Worm (Caenorhabditis elegans) whole organism, L3 larva: Measurements from ENCODE around the gene aagr-4.
A peak's percentile ranks its signal among the peaks of the same experiment; 100 is the strongest.

Experiments
- R02D3.7 ChIP-seq: fragments of 150-350 bp; optimal IDR thresholded peaks from 2 replicates; lab custom pipeline; 2014; ENCODE audit warnings: missing biosample characterization, missing genetic modification characterization
- aly-2 ChIP-seq: fragments of 150-350 bp; optimal IDR thresholded peaks from 2 replicates; lab custom pipeline; 2014; ENCODE audit warnings: missing biosample characterization, missing genetic modification characterization
- ama-1 ChIP-seq: fragments of 150-350 bp; optimal IDR thresholded peaks from 2 replicates; lab custom pipeline; 2018
- ceh-16 ChIP-seq: sonication (generic microtip); optimal IDR thresholded peaks from 2 replicates; lab custom pipeline; 2017; ENCODE audit warnings: missing biosample characterization, missing genetic modification characterization
- ceh-28 ChIP-seq: fragments of 150-350 bp; optimal IDR thresholded peaks from 2 replicates; lab custom pipeline; 2014; ENCODE audit warnings: missing biosample characterization, missing genetic modification reagents, missing genetic modification characterization
- ceh-9 ChIP-seq: sonication (generic microtip); optimal IDR thresholded peaks from 2 replicates; lab custom pipeline; 2018; ENCODE audit warnings: missing biosample characterization, missing genetic modification characterization
- daf-12 ChIP-seq: fragments of 150-350 bp; optimal IDR thresholded peaks from 2 replicates; lab custom pipeline; 2014; ENCODE audit warnings: missing biosample characterization, missing genetic modification reagents, missing genetic modification characterization
- egl-27 ChIP-seq: sonication (generic microtip); optimal IDR thresholded peaks from 4 replicates; lab custom pipeline; 2017; ENCODE audit warnings: missing biosample characterization, missing genetic modification reagents, missing genetic modification characterization
- egl-5 ChIP-seq: fragments of 150-350 bp; optimal IDR thresholded peaks from 2 replicates; lab custom pipeline; 2017; ENCODE audit warnings: missing biosample characterization, missing genetic modification reagents, missing genetic modification characterization, inconsistent platforms
- elt-1 ChIP-seq: fragments of 150-350 bp; optimal IDR thresholded peaks from 2 replicates; lab custom pipeline; 2014; ENCODE audit warnings: missing biosample characterization, missing genetic modification characterization
- elt-2 ChIP-seq: sonication (generic microtip); optimal IDR thresholded peaks from 2 replicates; lab custom pipeline; 2016; ENCODE audit warnings: missing genetic modification reagents, mild to moderate bottlenecking, missing genetic modification characterization, missing compliant biosample characterization
- elt-3 ChIP-seq, 3 experiments: fragments of 150-350 bp in 1 of 3; sonication (generic microtip) in 2 of 3; optimal IDR thresholded peaks; 2 replicates in 2 of 3; 4 replicates in 1 of 3; lab custom pipeline; 2014 to 2017; ENCODE audit warnings: missing biosample characterization in 3 of 3, missing genetic modification characterization in 3 of 3
- eor-1 ChIP-seq, 2 experiments: fragments of 150-350 bp; optimal IDR thresholded peaks; 2 replicates each; lab custom pipeline; 2014 to 2018; ENCODE audit warnings: missing biosample characterization in 2 of 2, missing genetic modification characterization in 2 of 2
- fkh-10 ChIP-seq: sonication (generic microtip); optimal IDR thresholded peaks from 2 replicates; lab custom pipeline; 2017; ENCODE audit warnings: missing biosample characterization, missing genetic modification reagents, missing genetic modification characterization
- fkh-2 ChIP-seq: fragments of 150-350 bp; optimal IDR thresholded peaks from 2 replicates; lab custom pipeline; 2014; ENCODE audit warnings: missing biosample characterization, missing genetic modification reagents, missing genetic modification characterization
- fos-1 ChIP-seq: fragments of 150-350 bp; optimal IDR thresholded peaks from 2 replicates; lab custom pipeline; 2014; ENCODE audit warnings: missing biosample characterization, missing genetic modification characterization
- jun-1 ChIP-seq: fragments of 150-350 bp; optimal IDR thresholded peaks from 2 replicates; lab custom pipeline; 2014; ENCODE audit warnings: missing biosample characterization, missing genetic modification reagents, missing genetic modification characterization
- lin-15B ChIP-seq: fragments of 150-350 bp; optimal IDR thresholded peaks from 2 replicates; lab custom pipeline; 2014; ENCODE audit warnings: missing biosample characterization, missing genetic modification characterization
- lin-39 ChIP-seq: fragments of 150-350 bp; optimal IDR thresholded peaks from 2 replicates; lab custom pipeline; 2018; ENCODE audit warnings: missing biosample characterization, missing genetic modification reagents, missing genetic modification characterization
- lsy-12 ChIP-seq: sonication (generic microtip); optimal IDR thresholded peaks from 2 replicates; lab custom pipeline; 2016; ENCODE audit warnings: mild to moderate bottlenecking, missing genetic modification characterization, missing compliant biosample characterization
- mdl-1 ChIP-seq: fragments of 150-350 bp; optimal IDR thresholded peaks from 2 replicates; lab custom pipeline; 2014; ENCODE audit warnings: missing biosample characterization, missing genetic modification characterization
- mml-1 ChIP-seq: fragments of 150-350 bp; sonication (generic microtip); optimal IDR thresholded peaks from 3 replicates; lab custom pipeline; 2014; ENCODE audit warnings: missing biosample characterization, missing genetic modification characterization
- nfya-1 ChIP-seq: sonication (generic microtip); optimal IDR thresholded peaks from 2 replicates; lab custom pipeline; 2017; ENCODE audit warnings: missing genetic modification characterization, mild to moderate bottlenecking, missing compliant biosample characterization, antibody characterized with exemption, moderate library complexity; ENCODE audit not compliant: insufficient read depth
- nhr-11 ChIP-seq: fragments of 150-350 bp; optimal IDR thresholded peaks from 2 replicates; lab custom pipeline; 2014; ENCODE audit warnings: missing biosample characterization, missing genetic modification characterization
- nhr-12 ChIP-seq: fragments of 150-350 bp; optimal IDR thresholded peaks from 2 replicates; lab custom pipeline; 2014; ENCODE audit warnings: missing biosample characterization, missing genetic modification characterization
- nhr-23 ChIP-seq: fragments of 150-350 bp; optimal IDR thresholded peaks from 2 replicates; lab custom pipeline; 2014; ENCODE audit warnings: missing biosample characterization, missing genetic modification reagents, missing genetic modification characterization
- nhr-237 ChIP-seq: fragments of 150-350 bp; optimal IDR thresholded peaks from 2 replicates; lab custom pipeline; 2014; ENCODE audit warnings: missing biosample characterization, missing genetic modification characterization
- nhr-25 ChIP-seq: sonication (generic microtip); optimal IDR thresholded peaks from 2 replicates; lab custom pipeline; 2017; ENCODE audit warnings: missing biosample characterization, missing genetic modification characterization
- nhr-28 ChIP-seq: fragments of 150-350 bp; optimal IDR thresholded peaks from 2 replicates; lab custom pipeline; 2014; ENCODE audit warnings: missing biosample characterization, missing genetic modification characterization
- nhr-43 ChIP-seq: sonication (generic microtip); optimal IDR thresholded peaks from 2 replicates; lab custom pipeline; 2016; ENCODE audit warnings: mild to moderate bottlenecking, missing genetic modification characterization, missing compliant biosample characterization; ENCODE audit not compliant: poor library complexity, severe bottlenecking
- nhr-67 ChIP-seq: fragments of 150-350 bp; optimal IDR thresholded peaks from 2 replicates; lab custom pipeline; 2014; ENCODE audit warnings: missing biosample characterization, missing genetic modification characterization
- nhr-76 ChIP-seq: fragments of 150-350 bp; sonication (generic microtip); optimal IDR thresholded peaks from 5 replicates; lab custom pipeline; 2014; ENCODE audit warnings: missing biosample characterization, missing genetic modification characterization
- nhr-77 ChIP-seq: fragments of 150-350 bp; optimal IDR thresholded peaks from 2 replicates; lab custom pipeline; 2014; ENCODE audit warnings: missing biosample characterization, missing genetic modification characterization
- pha-4 ChIP-seq: fragments of 150-350 bp; optimal IDR thresholded peaks from 2 replicates; lab custom pipeline; 2014; ENCODE audit warnings: missing biosample characterization, missing genetic modification reagents, missing genetic modification characterization
- pqm-1 ChIP-seq: fragments of 150-350 bp; optimal IDR thresholded peaks from 2 replicates; lab custom pipeline; 2017; ENCODE audit warnings: missing biosample characterization, missing genetic modification characterization, inconsistent platforms
- sea-2 ChIP-seq: fragments of 150-350 bp; sonication (generic microtip); optimal IDR thresholded peaks from 4 replicates; lab custom pipeline; 2014; ENCODE audit warnings: missing biosample characterization, missing genetic modification reagents, missing genetic modification characterization
- skn-1 ChIP-seq: fragments of 150-350 bp; optimal IDR thresholded peaks from 2 replicates; lab custom pipeline; 2014; ENCODE audit warnings: missing biosample characterization, missing genetic modification characterization
- snpc-4 ChIP-seq: fragments of 150-350 bp; optimal IDR thresholded peaks from 2 replicates; lab custom pipeline; 2014; ENCODE audit warnings: missing biosample characterization, missing genetic modification characterization
- tbx-2 ChIP-seq: sonication (generic microtip); optimal IDR thresholded peaks from 2 replicates; lab custom pipeline; 2016; ENCODE audit warnings: mild to moderate bottlenecking, missing genetic modification characterization, missing compliant biosample characterization
- unc-39 ChIP-seq: sonication (generic microtip); optimal IDR thresholded peaks from 4 replicates; lab custom pipeline; 2017; ENCODE audit warnings: missing biosample characterization, missing genetic modification characterization
- unc-62 ChIP-seq: fragments of 150-350 bp; sonication (generic microtip); optimal IDR thresholded peaks from 4 replicates; lab custom pipeline; 2014; ENCODE audit warnings: missing biosample characterization, missing genetic modification reagents, missing genetic modification characterization
- zag-1 ChIP-seq: fragments of 150-350 bp; optimal IDR thresholded peaks from 2 replicates; lab custom pipeline; 2014; ENCODE audit warnings: missing biosample characterization, missing genetic modification characterization
- ztf-11 ChIP-seq: fragments of 150-350 bp; optimal IDR thresholded peaks from 2 replicates; lab custom pipeline; 2014; ENCODE audit warnings: missing biosample characterization, missing genetic modification characterization
- ztf-4 ChIP-seq: fragments of 150-350 bp; optimal IDR thresholded peaks from 2 replicates; lab custom pipeline; 2014; ENCODE audit warnings: missing biosample characterization, missing genetic modification characterization

aagr-4 gene

DNA sequence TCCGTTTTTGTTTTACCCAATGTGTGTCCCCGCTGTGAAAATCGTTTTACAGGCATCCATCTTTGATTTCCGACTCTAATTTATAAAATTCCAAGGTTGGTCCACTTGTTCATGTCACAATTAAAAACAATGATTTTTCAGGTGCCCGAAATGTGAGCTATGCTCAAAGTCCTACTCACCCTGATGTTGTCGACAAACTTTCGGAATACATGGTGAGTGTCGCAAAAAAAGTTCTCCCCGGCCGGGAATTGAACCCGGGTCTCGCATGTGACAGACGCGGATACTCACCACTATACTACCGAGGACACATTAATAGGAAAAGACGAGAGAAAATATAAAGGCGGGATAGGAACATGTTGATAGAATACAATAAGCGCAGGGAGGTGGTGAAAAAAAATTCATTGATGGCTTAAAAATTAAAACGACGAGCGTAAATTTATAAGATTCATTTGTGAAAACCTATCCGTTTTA lies 29.2 kb downstream of the aagr-4 start, which contains the start of gene egl-17 (continued):
- no peak for TF ChIP-seq R02D3.7 (tag; lab: Kevin White, UChicago)
- TF ChIP-seq, all 47 proteins: peak for 19

DNA sequence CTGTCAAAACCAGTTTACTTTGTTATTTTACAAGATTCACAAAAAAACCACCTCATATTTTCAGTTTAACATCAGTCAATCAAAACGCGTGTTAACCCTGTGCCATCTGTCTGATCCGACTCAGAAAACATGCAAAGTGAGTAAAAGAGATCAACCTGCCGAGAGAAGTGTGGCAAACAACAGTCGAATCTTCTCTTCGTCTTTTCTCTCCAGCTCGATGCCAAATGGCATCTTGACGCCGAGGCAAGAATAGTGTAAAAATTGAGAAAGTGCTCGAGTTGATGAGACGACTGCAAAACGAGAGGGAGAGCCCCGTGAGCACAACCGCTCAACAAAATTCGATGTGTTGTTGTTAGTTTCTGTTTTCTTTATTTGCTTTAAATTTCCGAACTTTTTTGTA lies 32.5 kb downstream of the aagr-4 start, which contains the start of gene B0310.1:
Gene B0310.1, plus strand, starts transcription at position 310 of the 400 bp plus-strand sequence.
- TF ChIP-seq lin-39 (tag; lab: Kevin White, UChicago) (peak; percentile 46), nhr-77 (tag; lab: Kevin White, UChicago) (no peak), egl-5 (tag; lab: Kevin White, UChicago) (peak; percentile 5), nhr-67 (tag; lab: Kevin White, UChicago) (no peak), R02D3.7 (tag; lab: Kevin White, UChicago) (no peak), nhr-12 (tag; lab: Kevin White, UChicago) (no peak), nhr-25 (no peak), jun-1 (no peak)

DNA sequence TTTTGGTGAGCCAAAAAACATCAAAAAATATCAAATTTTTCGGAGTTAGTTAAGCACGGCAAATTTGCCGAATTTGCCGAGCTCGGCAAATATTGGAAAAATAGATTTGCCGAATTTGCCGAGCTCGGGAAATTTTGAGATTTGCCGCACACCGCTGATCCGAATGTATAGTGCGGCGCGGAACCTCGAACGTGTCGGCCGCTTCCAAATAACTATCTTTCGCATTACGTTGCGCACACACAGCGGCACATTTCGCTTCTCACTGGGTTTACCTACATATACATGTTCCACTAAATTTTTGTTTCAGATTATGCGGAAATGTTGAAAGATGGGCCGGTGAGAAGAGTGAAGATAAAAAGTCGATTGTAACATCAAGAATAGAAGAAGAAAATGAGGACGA lies 36.3 kb downstream of the aagr-4 start:
- TF ChIP-seq elt-2 (tag; lab: Kevin White, UChicago) (no peak), mdl-1 (no peak), ceh-28 (tag; lab: Kevin White, UChicago) (no peak), tbx-2 (tag; lab: Kevin White, UChicago) (no peak), mml-1 (no peak), snpc-4 (tag; lab: Kevin White, UChicago) (no peak), fkh-10 (GFP tag; lab: Kevin White, UChicago) (no peak), egl-5 (tag; lab: Kevin White, UChicago) (no peak), lsy-12 (no peak), unc-39 (no peak), unc-62 (GFP tag; lab: Kevin White, UChicago) (no peak), nhr-11 (tag; lab: Kevin White, UChicago) (no peak), zag-1 (tag; lab: Kevin White, UChicago) (no peak)

DNA sequence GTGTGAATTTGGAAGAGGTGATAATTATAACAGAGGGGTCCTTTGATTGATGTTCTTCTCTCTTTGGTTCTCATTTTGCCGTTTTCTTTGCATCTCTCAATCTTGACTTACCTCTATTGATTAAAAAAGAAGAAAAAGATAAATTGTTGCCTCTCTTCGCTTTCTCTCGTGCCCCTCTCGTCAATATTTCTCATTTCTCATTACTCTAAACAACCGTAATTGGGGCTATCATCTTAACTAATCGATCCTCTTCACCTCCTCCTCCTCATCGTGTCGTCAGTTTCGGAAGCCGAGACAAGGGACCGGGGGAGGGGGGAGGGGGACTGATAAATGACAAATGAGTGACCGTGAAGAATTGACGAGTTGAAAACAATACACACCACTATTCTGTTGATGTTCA lies 38.2 kb downstream of the aagr-4 start:
- TF ChIP-seq tbx-2 (tag; lab: Kevin White, UChicago) (no peak), nhr-67 (tag; lab: Kevin White, UChicago) (no peak), mml-1 (no peak), pha-4 (tag; lab: Kevin White, UChicago) (no peak), nhr-76 (tag; lab: Kevin White, UChicago) (no peak), nhr-25 (peak; percentile 9), nhr-28 (no peak), fos-1 (no peak), lin-15B (tag; lab: Kevin White, UChicago) (no peak), elt-2 (tag; lab: Kevin White, UChicago) (no peak), ceh-9 (tag; lab: Kevin White, UChicago) (no peak), jun-1 (no peak), nhr-11 (tag; lab: Kevin White, UChicago) (no peak), eor-1 (tag; optimal IDR thresholded peaks at IDR 0.05; lab: Kevin White, UChicago) (no peak), nhr-23 (peak; percentile 19), ama-1 (lab: Kevin White, UChicago) (no peak), daf-12 (tag; lab: Kevin White, UChicago) (no peak), ceh-28 (tag; lab: Kevin White, UChicago) (peak; percentile 80), lsy-12 (no peak), egl-5 (tag; lab: Kevin White, UChicago) (no peak), lin-39 (tag; lab: Kevin White, UChicago) (peak; percentile 5), unc-62 (GFP tag; lab: Kevin White, UChicago) (no peak), nhr-77 (tag; lab: Kevin White, UChicago) (no peak), snpc-4 (tag; lab: Kevin White, UChicago) (no peak), aly-2 (tag; lab: Kevin White, UChicago) (no peak), pqm-1 (no peak), R02D3.7 (tag; lab: Kevin White, UChicago) (no peak), skn-1 (tag; lab: Kevin White, UChicago) (no peak), ceh-16 (tag; lab: Kevin White, UChicago) (no peak), nfya-1 (tag; lab: Kevin White, UChicago) (peak; percentile 28), egl-27 (tag; lab: Kevin White, UChicago) (no peak), sea-2 (GFP tag; lab: Kevin White, UChicago) (no peak), nhr-12 (tag; lab: Kevin White, UChicago) (no peak), fkh-10 (GFP tag; lab: Kevin White, UChicago) (no peak), ztf-11 (tag; lab: Kevin White, UChicago) (no peak), nhr-237 (no peak), nhr-43 (tag; lab: Kevin White, UChicago) (peak; percentile 24), elt-1 (tag; lab: Kevin White, UChicago) (no peak), elt-3 (tag; optimal IDR thresholded peaks at IDR 0.05; lab: Kevin White, UChicago) (no peak), fkh-2 (tag; lab: Kevin White, UChicago) (no peak), ztf-4 (tag; lab: Kevin White, UChicago) (no peak)
